Worm (Caenorhabditis elegans): ENCODE measurements around the gene K09C6.7.
"Not testable (repeated sequence)": the region's sequence is repeated elsewhere in the genome, so short reads cannot be mapped to it uniquely, and the experiment has no call there.

K09C6.7 gene

ce11 chrV:843118-843517 lies 4.2 kb upstream of the K09C6.7 start, which contains the start of gene K09C6.8:
K09C6.8 (minus strand) TSS chrV:843218.
- TF ChIP-seq W03F9.2, dao-5, him-1 (tag; optimal IDR thresholded peaks at IDR 0.05): not testable (repeated sequence)

DNA sequence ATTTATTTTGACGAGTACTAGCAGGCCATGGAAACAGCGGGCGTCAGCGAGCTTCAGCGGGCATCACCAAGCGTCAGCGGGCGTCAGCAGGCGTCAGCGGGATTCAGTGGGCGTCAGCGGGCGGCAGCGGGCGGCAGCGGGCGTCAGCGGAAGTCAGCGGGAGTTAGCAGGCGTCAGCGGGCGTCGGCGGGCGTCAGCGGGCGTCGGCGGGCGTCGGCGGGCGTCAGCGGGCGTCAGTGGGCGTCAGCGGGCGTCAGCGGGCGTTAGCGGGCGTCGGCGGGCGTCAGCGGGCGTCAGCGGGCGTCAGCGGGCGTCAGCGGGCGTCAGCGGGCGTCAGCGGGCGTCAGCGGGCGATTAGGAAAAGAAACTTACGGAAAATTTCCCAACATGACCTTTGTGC lies 3.7 kb upstream of the K09C6.7 start:
- TF ChIP-seq W03F9.2 (tag; optimal IDR thresholded peaks at IDR 0.05) (no peak), him-1 (tag; optimal IDR thresholded peaks at IDR 0.05) (no peak), dao-5 (tag; optimal IDR thresholded peaks at IDR 0.05) (no peak)

ce11 chrV:833368-833767 lies 5.5 kb downstream of the K09C6.7 start, which contains the start of gene F41H8.1:
F41H8.1 (plus strand) TSS chrV:833668.
- TF ChIP-seq him-1 (tag; optimal IDR thresholded peaks at IDR 0.05) (no peak), dao-5 (tag; optimal IDR thresholded peaks at IDR 0.05) (no peak), W03F9.2 (tag; optimal IDR thresholded peaks at IDR 0.05) (no peak)

- TF ChIP-seq W03F9.2 (tag; optimal IDR thresholded peaks at IDR 0.05) (no peak), dao-5 (tag; optimal IDR thresholded peaks at IDR 0.05) (no peak), him-1 (tag; optimal IDR thresholded peaks at IDR 0.05) (no peak)
Measured at ce11 chrV:826097-826496, 12.8 kb downstream of the K09C6.7 start, which contains the start of gene F41H8.2. F41H8.2 (plus strand) TSS chrV:826397.

ce11 chrV:822922-823321 lies 16.0 kb downstream of the K09C6.7 start, which contains the start of gene srx-31:
srx-31 (minus strand) TSS chrV:823022.
- TF ChIP-seq dao-5, him-1, W03F9.2 (tag; optimal IDR thresholded peaks at IDR 0.05): not testable (repeated sequence)

DNA sequence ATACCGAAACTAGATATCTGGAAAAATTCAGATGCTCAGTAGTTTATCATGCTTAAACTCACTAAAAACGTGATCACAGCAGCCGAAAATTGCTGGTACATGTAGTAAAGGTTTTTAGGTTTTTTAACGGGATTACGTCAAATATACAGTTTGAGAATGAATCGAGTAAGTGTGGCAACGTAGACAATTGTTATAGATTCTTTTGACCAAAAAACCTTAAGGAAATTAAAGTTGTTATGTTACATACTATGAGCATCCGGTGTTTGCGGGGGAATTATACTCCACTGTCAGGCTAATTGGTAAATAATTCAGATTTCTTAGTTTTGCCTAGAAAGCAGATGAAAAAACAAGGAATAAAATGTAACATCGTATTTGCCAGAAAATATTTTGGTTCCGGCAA lies 18.3 kb downstream of the K09C6.7 start, which contains the start of gene srx-32:
srx-32 (minus strand) TSS at position 101 of the 400 bp plus-strand sequence.
- TF ChIP-seq him-1, dao-5, W03F9.2 (tag; optimal IDR thresholded peaks at IDR 0.05): not testable (repeated sequence)

- TF ChIP-seq W03F9.2 (tag; optimal IDR thresholded peaks at IDR 0.05) (no peak), dao-5 (tag; optimal IDR thresholded peaks at IDR 0.05) (no peak), him-1 (tag; optimal IDR thresholded peaks at IDR 0.05) (no peak)
Measured at ce11 chrV:817182-817581, 21.7 kb downstream of the K09C6.7 start, which contains the start of gene R13D11.1. R13D11.1 (plus strand) TSS chrV:817482.

DNA sequence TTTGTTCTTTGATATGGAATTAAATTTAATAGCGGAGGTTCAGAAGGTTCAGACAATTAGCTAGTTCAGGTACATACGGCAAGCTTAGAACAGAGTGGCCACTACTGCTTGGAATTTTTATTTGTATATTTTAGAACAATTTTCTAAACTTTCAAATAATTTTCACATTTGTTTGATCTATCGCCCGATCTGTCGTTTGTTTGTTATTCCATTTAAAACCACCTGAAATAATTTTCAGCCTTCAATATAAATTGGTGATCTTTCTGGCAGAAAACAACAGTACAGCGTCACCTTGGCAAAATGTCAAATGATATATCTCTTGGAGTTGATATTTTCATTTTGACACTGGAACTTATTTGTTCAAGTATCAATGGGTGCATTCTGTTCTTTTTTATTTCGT lies 24.2 kb downstream of the K09C6.7 start, which contains the start of gene R13D11.3:
R13D11.3 (plus strand) TSS at position 301 of the 400 bp plus-strand sequence.
- TF ChIP-seq W03F9.2 (tag; optimal IDR thresholded peaks at IDR 0.05) (no peak), dao-5 (tag; optimal IDR thresholded peaks at IDR 0.05) (no peak), him-1 (tag; optimal IDR thresholded peaks at IDR 0.05) (no peak)

- no peak for TF ChIP-seq dao-5 (tag; optimal IDR thresholded peaks at IDR 0.05)
- no peak for TF ChIP-seq W03F9.2 (tag; optimal IDR thresholded peaks at IDR 0.05)
- TF ChIP-seq him-1 (tag; optimal IDR thresholded peaks at IDR 0.05), result no peak
Measured at ce11 chrV:813101-813500, 25.8 kb downstream of the K09C6.7 start, which contains the start of gene R13D11.10. R13D11.10 (minus strand) TSS chrV:813201.

ce11 chrV:810281-810862 lies 28.5 kb downstream of the K09C6.7 start, which contains the start of gene R13D11.4:
R13D11.4 (plus strand) TSS chrV:810812.
- TF ChIP-seq him-1 (tag; optimal IDR thresholded peaks at IDR 0.05), result no peak
- no peak for TF ChIP-seq W03F9.2 (tag; optimal IDR thresholded peaks at IDR 0.05)
- no peak for TF ChIP-seq dao-5 (tag; optimal IDR thresholded peaks at IDR 0.05)

DNA sequence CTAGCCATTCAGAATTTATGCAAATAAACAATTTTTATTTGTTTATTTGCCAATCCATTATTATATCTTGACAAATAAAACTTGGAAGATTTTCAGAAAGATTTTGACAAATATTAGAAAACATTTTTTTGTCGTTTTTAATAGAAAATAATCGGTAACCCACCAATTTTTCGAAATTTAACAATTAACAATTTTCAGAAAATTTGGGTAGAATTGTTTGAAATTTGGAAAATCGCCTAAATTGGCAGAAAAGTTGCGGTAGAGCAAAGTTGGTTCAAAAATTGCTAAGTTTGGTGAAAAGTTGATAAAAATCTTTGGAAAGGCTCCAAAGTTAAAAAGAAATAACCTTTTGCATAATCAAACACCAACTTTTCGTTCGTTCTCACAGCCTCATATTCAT lies 30.6 kb downstream of the K09C6.7 start:
- no peak for TF ChIP-seq him-1 (tag; optimal IDR thresholded peaks at IDR 0.05)
- no peak for TF ChIP-seq dao-5 (tag; optimal IDR thresholded peaks at IDR 0.05)
- no peak for TF ChIP-seq W03F9.2 (tag; optimal IDR thresholded peaks at IDR 0.05)

DNA sequence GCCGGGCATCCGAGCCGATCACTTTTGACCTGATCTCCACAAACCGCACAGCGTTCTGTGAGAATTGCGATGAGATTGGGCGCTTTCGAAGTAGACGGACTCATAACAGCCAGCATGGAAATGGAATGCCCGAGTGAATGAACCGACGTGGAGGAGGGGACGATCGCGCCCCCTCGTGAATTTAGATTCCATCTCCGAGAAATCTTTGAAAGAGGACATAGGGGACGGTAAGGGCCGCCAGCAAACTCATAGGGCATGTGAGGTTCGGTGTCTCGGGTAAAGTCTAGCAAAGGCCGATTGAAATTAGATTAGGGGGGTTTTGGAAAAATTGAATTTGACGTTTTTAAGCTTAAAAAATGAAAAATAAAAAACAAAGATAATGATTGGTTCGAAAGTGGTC lies 34.4 kb downstream of the K09C6.7 start, which contains the start of gene nhr-270:
nhr-270 (minus strand) TSS at position 257 of the 400 bp plus-strand sequence.
- TF ChIP-seq him-1 (tag; optimal IDR thresholded peaks at IDR 0.05) (no peak), dao-5 (tag; optimal IDR thresholded peaks at IDR 0.05) (no peak), W03F9.2 (tag; optimal IDR thresholded peaks at IDR 0.05) (no peak)

- TF ChIP-seq him-1 (tag; optimal IDR thresholded peaks at IDR 0.05), result no peak
- no peak for TF ChIP-seq dao-5 (tag; optimal IDR thresholded peaks at IDR 0.05)
- no peak for TF ChIP-seq W03F9.2 (tag; optimal IDR thresholded peaks at IDR 0.05)
Measured at ce11 chrV:803472-803871, 35.4 kb downstream of the K09C6.7 start.

ce11 chrV:802726-803125 lies 36.2 kb downstream of the K09C6.7 start:
- TF ChIP-seq dao-5 (tag; optimal IDR thresholded peaks at IDR 0.05) (no peak), W03F9.2 (tag; optimal IDR thresholded peaks at IDR 0.05) (no peak), him-1 (tag; optimal IDR thresholded peaks at IDR 0.05) (no peak)
